Worm (Caenorhabditis elegans): ENCODE results near the gene srh-299.

ce11 chrV:15884698-15885097 lies 21.6 kb downstream of the srh-299 start, which contains the start of gene oac-42:
- no peak for TF ChIP-seq elt-4 (tag; optimal IDR thresholded peaks at IDR 0.05)
- TF ChIP-seq hlh-30 (tag; optimal IDR thresholded peaks at IDR 0.05; ENCODE audit: insufficient read depth) = no peak
- no peak for TF ChIP-seq ceh-9 (tag; optimal IDR thresholded peaks at IDR 0.05)
- no peak for TF ChIP-seq C38D4.7 (GFP tag; optimal IDR thresholded peaks at IDR 0.05)
- no peak for TF ChIP-seq dmd-4 (tag; optimal IDR thresholded peaks at IDR 0.05; ENCODE audit: borderline replicate concordance)
- TF ChIP-seq ama-1 (optimal IDR thresholded peaks at IDR 0.05) = no peak
- no peak for TF ChIP-seq ceh-34 (tag; optimal IDR thresholded peaks at IDR 0.05)
- TF ChIP-seq rnt-1 (tag; optimal IDR thresholded peaks at IDR 0.05) = no peak
- TF ChIP-seq pha-4 (tag; optimal IDR thresholded peaks at IDR 0.05) = no peak
- no peak for TF ChIP-seq Y22D7AL.16 (tag; optimal IDR thresholded peaks at IDR 0.05)
- no peak for TF ChIP-seq unc-3 (GFP tag; conservative IDR thresholded peaks at IDR 0.05)
- TF ChIP-seq unc-3 (tag; optimal IDR thresholded peaks at IDR 0.05) = no peak

Measured in whole organism, late embryonic.